Worm (Caenorhabditis elegans) whole organism, dauer: Measurements from ENCODE around the gene T12B5.15.

Experiments used
- unc-62 ChIP-seq: sonication (generic microtip); optimal IDR thresholded peaks from 2 replicates; lab custom pipeline; 2017; ENCODE audit warnings: missing biosample characterization, missing genetic modification reagents, missing genetic modification characterization

Gene T12B5.15

ce11 chrIII:946250-946725 is 8.2 kb downstream of the T12B5.15 start, which contains the start of gene fbxa-60:
fbxa-60 (minus strand) TSS chrIII:946300.
- TF ChIP-seq unc-62 (GFP tag; lab: Kevin White, UChicago): no peak

ce11 chrIII:943426-943927 is 11.0 kb downstream of the T12B5.15 start, which contains the start of gene fbxa-59:
fbxa-59 (minus strand) TSS chrIII:943476.
- no peak for TF ChIP-seq unc-62 (GFP tag; lab: Kevin White, UChicago)

- no peak for TF ChIP-seq unc-62 (GFP tag; lab: Kevin White, UChicago)
These were observed 12.5 kb downstream of the T12B5.15 start for ce11 chrIII:941958-942357.

ce11 chrIII:938569-938968 is 15.9 kb downstream of the T12B5.15 start, which contains the start of gene fbxa-22:
fbxa-22 (plus strand) TSS chrIII:938869.
- no peak for TF ChIP-seq unc-62 (GFP tag; lab: Kevin White, UChicago)

- no peak for TF ChIP-seq unc-62 (GFP tag; lab: Kevin White, UChicago)
These were observed 16.5 kb downstream of the T12B5.15 start, which contains the start of gene fbxa-56 for ce11 chrIII:937961-938360. fbxa-56 (minus strand) TSS chrIII:938061.

- no peak for TF ChIP-seq unc-62 (GFP tag; lab: Kevin White, UChicago)
These were observed 18.4 kb downstream of the T12B5.15 start, which contains the start of gene fbxa-55 for ce11 chrIII:936037-936507. fbxa-55 (minus strand) TSS chrIII:936087.

- no peak for TF ChIP-seq unc-62 (GFP tag; lab: Kevin White, UChicago)
These were observed 28.2 kb downstream of the T12B5.15 start, which contains the start of gene pef-1 for ce11 chrIII:926216-926615. pef-1 (minus strand) TSS chrIII:926316.

- no peak for TF ChIP-seq unc-62 (GFP tag; lab: Kevin White, UChicago)
These were observed 35.1 kb downstream of the T12B5.15 start, which contains the start of gene F23H11.7 for ce11 chrIII:919322-919721. F23H11.7 (minus strand) TSS chrIII:919422.

- TF ChIP-seq unc-62 (GFP tag; lab: Kevin White, UChicago): no peak
These were observed 37.6 kb downstream of the T12B5.15 start, which contains the start of gene idpp-13 for ce11 chrIII:916897-917296. idpp-13 (minus strand) TSS chrIII:916997.

ce11 chrIII:910540-911311 is 43.7 kb downstream of the T12B5.15 start, which contains the start of the genes F23H11.5 and bra-2:
F23H11.5 (minus strand) TSS chrIII:910590.
bra-2 (plus strand) TSS chrIII:911261.
- TF ChIP-seq unc-62 (GFP tag; lab: Kevin White, UChicago): no peak

ce11 chrIII:909540-909939 is 44.9 kb downstream of the T12B5.15 start, which contains the start of gene crls-1:
crls-1 (minus strand) TSS chrIII:909902.
- TF ChIP-seq unc-62 (GFP tag; lab: Kevin White, UChicago): no peak

ce11 chrIII:907990-908389 is 46.5 kb downstream of the T12B5.15 start:
- no peak for TF ChIP-seq unc-62 (GFP tag; lab: Kevin White, UChicago)

ce11 chrIII:907311-907710 is 47.1 kb downstream of the T12B5.15 start, which contains the start of gene F23H11.4:
F23H11.4 (minus strand) TSS chrIII:907539.
- no peak for TF ChIP-seq unc-62 (GFP tag; lab: Kevin White, UChicago)
